Worm (Caenorhabditis elegans) whole organism, L3 larva: ENCODE measurements around the gene F44F4.15.

ENCODE experiments used
- ceh-16 ChIP-seq: sonication (generic microtip); optimal IDR thresholded peaks from 2 replicates; lab custom pipeline; 2017; ENCODE audit warnings: missing biosample characterization, missing genetic modification characterization
- ceh-28 ChIP-seq: fragments of 150-350 bp; optimal IDR thresholded peaks from 2 replicates; lab custom pipeline; 2014; ENCODE audit warnings: missing biosample characterization, missing genetic modification reagents, missing genetic modification characterization
- ceh-9 ChIP-seq: sonication (generic microtip); optimal IDR thresholded peaks from 2 replicates; lab custom pipeline; 2018; ENCODE audit warnings: missing biosample characterization, missing genetic modification characterization
- fkh-10 ChIP-seq: sonication (generic microtip); optimal IDR thresholded peaks from 2 replicates; lab custom pipeline; 2017; ENCODE audit warnings: missing biosample characterization, missing genetic modification reagents, missing genetic modification characterization
- hmg-11 ChIP-seq: sonication (generic microtip); optimal IDR thresholded peaks from 2 replicates; lab custom pipeline; 2016; ENCODE audit warnings: missing genetic modification characterization, missing compliant biosample characterization
- lsy-12 ChIP-seq: sonication (generic microtip); optimal IDR thresholded peaks from 2 replicates; lab custom pipeline; 2016; ENCODE audit warnings: mild to moderate bottlenecking, missing genetic modification characterization, missing compliant biosample characterization
- nfya-1 ChIP-seq: sonication (generic microtip); optimal IDR thresholded peaks from 2 replicates; lab custom pipeline; 2017; ENCODE audit warnings: missing genetic modification characterization, mild to moderate bottlenecking, missing compliant biosample characterization, antibody characterized with exemption, moderate library complexity; ENCODE audit not compliant: insufficient read depth
- nhr-43 ChIP-seq: sonication (generic microtip); optimal IDR thresholded peaks from 2 replicates; lab custom pipeline; 2016; ENCODE audit warnings: mild to moderate bottlenecking, missing genetic modification characterization, missing compliant biosample characterization; ENCODE audit not compliant: poor library complexity, severe bottlenecking
- pha-4 ChIP-seq: fragments of 150-350 bp; optimal IDR thresholded peaks from 2 replicates; lab custom pipeline; 2014; ENCODE audit warnings: missing biosample characterization, missing genetic modification reagents, missing genetic modification characterization
- skn-1 ChIP-seq: fragments of 150-350 bp; optimal IDR thresholded peaks from 2 replicates; lab custom pipeline; 2014; ENCODE audit warnings: missing biosample characterization, missing genetic modification characterization
- unc-39 ChIP-seq: sonication (generic microtip); optimal IDR thresholded peaks from 4 replicates; lab custom pipeline; 2017; ENCODE audit warnings: missing biosample characterization, missing genetic modification characterization
- unc-62 ChIP-seq: fragments of 150-350 bp; sonication (generic microtip); optimal IDR thresholded peaks from 4 replicates; lab custom pipeline; 2014; ENCODE audit warnings: missing biosample characterization, missing genetic modification reagents, missing genetic modification characterization
- ztf-11 ChIP-seq: fragments of 150-350 bp; optimal IDR thresholded peaks from 2 replicates; lab custom pipeline; 2014; ENCODE audit warnings: missing biosample characterization, missing genetic modification characterization

ce11 chrII:10902104-10902503 lies 12.4 kb upstream of the F44F4.15 start, which contains the start of gene gly-1:
- no peak for TF ChIP-seq fkh-10 (GFP tag; lab: Kevin White, UChicago)
- TF ChIP-seq ceh-9 (tag; lab: Kevin White, UChicago): no peak
- TF ChIP-seq nfya-1 (tag; lab: Kevin White, UChicago): no peak
- no peak for TF ChIP-seq skn-1
- TF ChIP-seq unc-62 (GFP tag; lab: Kevin White, UChicago): no peak
- no peak for TF ChIP-seq ztf-11 (tag; lab: Kevin White, UChicago)
- TF ChIP-seq hmg-11 (tag; lab: Kevin White, UChicago): no peak
- no peak for TF ChIP-seq ceh-28 (tag; lab: Kevin White, UChicago)
- no peak for TF ChIP-seq ceh-16 (tag; lab: Kevin White, UChicago)
- no peak for TF ChIP-seq lsy-12 (tag; lab: Kevin White, UChicago)
- no peak for TF ChIP-seq pha-4
- TF ChIP-seq unc-39 (tag; lab: Kevin White, UChicago): no peak
- no peak for TF ChIP-seq nhr-43
